Fruit fly (Drosophila melanogaster) whole organism, embryonic: Measurements from ENCODE around the gene Cog1.

Experiments
- B-H2 ChIP-seq: fragments of 200-800 bp; sonication (Bioruptor generic); optimal IDR thresholded peaks from 2 replicates; lab custom pipeline; 2018; ENCODE audit warnings: missing biosample characterization, mild to moderate bottlenecking, missing genetic modification characterization
- CG10267 ChIP-seq: fragments of 200-800 bp; sonication (Bioruptor generic); optimal IDR thresholded peaks from 2 replicates; lab custom pipeline; 2018; ENCODE audit warnings: missing biosample characterization, mild to moderate bottlenecking, missing genetic modification characterization, moderate library complexity
- CG10274 ChIP-seq: fragments of 200-800 bp; sonication (Bioruptor generic); optimal IDR thresholded peaks from 3 replicates; lab custom pipeline; 2017; ENCODE audit warnings: missing biosample characterization, mild to moderate bottlenecking, missing genetic modification characterization
- CG11695 ChIP-seq: fragments of 200-800 bp; sonication (Bioruptor generic); IDR thresholded peaks from 3 replicates; pipeline ENCODE4 v1.3.6; 2022; ENCODE audit warnings: missing biosample characterization, missing genetic modification characterization
- CG12104 ChIP-seq: fragments of 200-800 bp; sonication (Bioruptor generic); optimal IDR thresholded peaks from 3 replicates; lab custom pipeline; 2016; ENCODE audit warnings: missing biosample characterization, missing genetic modification characterization
- CG1233 ChIP-seq: fragments of 200-800 bp; sonication (Bioruptor generic); optimal IDR thresholded peaks from 4 replicates; lab custom pipeline; 2018; ENCODE audit warnings: missing biosample characterization, mild to moderate bottlenecking, missing genetic modification characterization
- CG13287 ChIP-seq: fragments of 200-800 bp; sonication (Bioruptor generic); IDR thresholded peaks from 2 replicates; pipeline ENCODE4 v1.3.6; 2022; ENCODE audit warnings: missing biosample characterization, missing genetic modification characterization; ENCODE audit not compliant: partially characterized antibody
- CG13775 ChIP-seq: fragments of 200-800 bp; sonication (Bioruptor generic); optimal IDR thresholded peaks from 3 replicates; lab custom pipeline; 2017; ENCODE audit warnings: missing biosample characterization, mild to moderate bottlenecking, missing genetic modification characterization
- CG15011 ChIP-seq: fragments of 200-800 bp; sonication (Bioruptor generic); optimal IDR thresholded peaks from 3 replicates; lab custom pipeline; 2018; ENCODE audit warnings: missing biosample characterization, mild to moderate bottlenecking, missing genetic modification characterization
- CG1529 ChIP-seq: fragments of 200-800 bp; sonication (Bioruptor generic); optimal IDR thresholded peaks from 3 replicates; lab custom pipeline; 2018; ENCODE audit warnings: missing biosample characterization, missing genetic modification characterization
- CG17385 ChIP-seq: fragments of 200-800 bp; sonication (Bioruptor generic); optimal IDR thresholded peaks from 3 replicates; lab custom pipeline; 2018; ENCODE audit warnings: missing biosample characterization, mild to moderate bottlenecking, missing genetic modification characterization
- CG17829 ChIP-seq: fragments of 200-800 bp; optimal IDR thresholded peaks from 2 replicates; lab custom pipeline; 2019; ENCODE audit warnings: missing biosample characterization, mild to moderate bottlenecking, missing genetic modification characterization, moderate library complexity
- CG18011 ChIP-seq: fragments of 200-800 bp; sonication (Bioruptor generic); optimal IDR thresholded peaks from 2 replicates; lab custom pipeline; 2017; ENCODE audit warnings: missing biosample characterization, missing genetic modification characterization, mild to moderate bottlenecking, moderate library complexity, missing genotype
- CG18476 ChIP-seq: fragments of 200-800 bp; sonication (Bioruptor generic); optimal IDR thresholded peaks from 2 replicates; lab custom pipeline; 2016; ENCODE audit warnings: missing biosample characterization, mild to moderate bottlenecking, missing genetic modification characterization
- CG4617 ChIP-seq: fragments of 200-800 bp; sonication (Bioruptor generic); optimal IDR thresholded peaks from 3 replicates; lab custom pipeline; 2016; ENCODE audit warnings: missing biosample characterization, missing genetic modification characterization, borderline replicate concordance
- CG4820 ChIP-seq: fragments of 200-800 bp; sonication (Bioruptor generic); optimal IDR thresholded peaks from 3 replicates; lab custom pipeline; 2016; ENCODE audit warnings: missing biosample characterization, missing genetic modification characterization
- CG6175 ChIP-seq: fragments of 200-800 bp; sonication (Bioruptor generic); IDR thresholded peaks from 3 replicates; pipeline ENCODE4 v1.3.6; 2022; ENCODE audit warnings: missing biosample characterization, missing genetic modification characterization
- CG6272 ChIP-seq: fragments of 200-800 bp; sonication (Bioruptor generic); IDR thresholded peaks from 2 replicates; pipeline ENCODE4 v1.3.6; 2022; ENCODE audit warnings: missing biosample characterization, missing genetic modification characterization
- CG7928 ChIP-seq: fragments of 200-800 bp; sonication (Bioruptor generic); optimal IDR thresholded peaks from 2 replicates; lab custom pipeline; 2017; ENCODE audit warnings: missing biosample characterization, mild to moderate bottlenecking, missing genetic modification characterization
- CG9932 ChIP-seq: fragments of 200-800 bp; sonication (Bioruptor generic); IDR thresholded peaks from 2 replicates; pipeline ENCODE4 v1.3.6; 2022; ENCODE audit warnings: missing biosample characterization, missing genetic modification characterization
- CHES-1-like ChIP-seq: fragments of 200-800 bp; sonication (Bioruptor generic); optimal IDR thresholded peaks from 2 replicates; lab custom pipeline; 2016; ENCODE audit warnings: missing biosample characterization, missing genetic modification characterization
- Dfd ChIP-seq, 2 experiments: fragments of >200 bp; optimal IDR thresholded peaks; 2 replicates each; lab custom pipeline; 2017; ENCODE audit warnings: missing biosample characterization in 2 of 2, missing genetic modification characterization in 2 of 2
- Dref ChIP-seq: fragments of 200-800 bp; sonication (Bioruptor generic); IDR thresholded peaks from 2 replicates; pipeline ENCODE4 v1.3.6; 2022; ENCODE audit warnings: missing biosample characterization, missing genetic modification characterization
- Elba2 ChIP-seq: fragments of 200-800 bp; sonication (Bioruptor generic); optimal IDR thresholded peaks from 3 replicates; lab custom pipeline; 2016; ENCODE audit warnings: missing biosample characterization, missing genetic modification characterization
- HLHmδ ChIP-seq: fragments of 200-800 bp; sonication (Bioruptor generic); optimal IDR thresholded peaks from 2 replicates; lab custom pipeline; 2018; ENCODE audit warnings: missing biosample characterization, mild to moderate bottlenecking, missing genetic modification characterization, moderate library complexity
- HmgD ChIP-seq: fragments of 200-800 bp; sonication (Bioruptor generic); optimal IDR thresholded peaks from 3 replicates; lab custom pipeline; 2016; ENCODE audit warnings: missing biosample characterization, missing genetic modification characterization
- Hmr ChIP-seq: fragments of 200-800 bp; sonication (Bioruptor generic); optimal IDR thresholded peaks from 3 replicates; lab custom pipeline; 2017; ENCODE audit warnings: mild to moderate bottlenecking, missing biosample characterization, missing genetic modification reagents, missing genetic modification characterization
- Hr3 ChIP-seq: fragments of 200-800 bp; sonication (Bioruptor generic); optimal IDR thresholded peaks from 3 replicates; lab custom pipeline; 2016; ENCODE audit warnings: missing biosample characterization, missing genetic modification characterization
- Hr39 ChIP-seq: fragments of >200 bp; optimal IDR thresholded peaks from 2 replicates; lab custom pipeline; 2017
- Max ChIP-seq: fragments of 200-800 bp; sonication (Bioruptor generic); optimal IDR thresholded peaks from 2 replicates; lab custom pipeline; 2016; ENCODE audit warnings: missing biosample characterization, mild to moderate bottlenecking, missing genetic modification characterization
- Opbp ChIP-seq: fragments of 200-800 bp; sonication (Bioruptor generic); IDR thresholded peaks from 3 replicates; pipeline ENCODE4 v1.3.6; 2022; ENCODE audit warnings: missing biosample characterization, missing genetic modification characterization; ENCODE audit not compliant: partially characterized antibody
- Optix ChIP-seq: fragments of 200-800 bp; sonication (Bioruptor generic); IDR thresholded peaks from 3 replicates; pipeline ENCODE4 v1.3.6; 2022; ENCODE audit warnings: missing biosample characterization, missing genetic modification characterization
- Rfx ChIP-seq: fragments of 200-800 bp; sonication (Bioruptor generic); IDR thresholded peaks from 2 replicates; pipeline ENCODE4 v1.3.6; 2022; ENCODE audit warnings: missing biosample characterization, missing genetic modification characterization
- Scr ChIP-seq: fragments of 200-800 bp; sonication (Bioruptor generic); IDR thresholded peaks from 2 replicates; pipeline ENCODE4 v1.3.6; 2022; ENCODE audit warnings: missing biosample characterization, missing genetic modification characterization; ENCODE audit not compliant: partially characterized antibody
- ab ChIP-seq: fragments of 200-800 bp; sonication (Bioruptor generic); optimal IDR thresholded peaks from 2 replicates; lab custom pipeline; 2016; ENCODE audit warnings: missing biosample characterization, missing genetic modification characterization
- ap ChIP-seq: fragments of 200-800 bp; sonication (Bioruptor generic); IDR thresholded peaks from 2 replicates; pipeline ENCODE4 v1.3.6; 2022; ENCODE audit warnings: missing biosample characterization, missing genetic modification characterization
- az2 ChIP-seq: fragments of 200-800 bp; sonication (Bioruptor generic); optimal IDR thresholded peaks from 3 replicates; lab custom pipeline; 2016; ENCODE audit warnings: missing biosample characterization, missing genetic modification characterization
- br ChIP-seq: fragments of >200 bp; optimal IDR thresholded peaks from 2 replicates; lab custom pipeline; 2017
- corto ChIP-seq: fragments of 200-800 bp; sonication (Bioruptor generic); optimal IDR thresholded peaks from 2 replicates; lab custom pipeline; 2016; ENCODE audit warnings: missing biosample characterization, mild to moderate bottlenecking, missing genetic modification characterization, moderate library complexity
- dimm ChIP-seq: fragments of 200-800 bp; sonication (Bioruptor generic); IDR thresholded peaks from 2 replicates; pipeline ENCODE4 v1.3.6; 2022; ENCODE audit warnings: missing biosample characterization, missing genetic modification characterization
- dm ChIP-seq: fragments of 200-800 bp; sonication (Bioruptor generic); optimal IDR thresholded peaks from 3 replicates; lab custom pipeline; 2016; ENCODE audit warnings: missing biosample characterization, missing genetic modification characterization
- dmrt11E ChIP-seq: fragments of 200-800 bp; sonication (Bioruptor generic); optimal IDR thresholded peaks from 3 replicates; lab custom pipeline; 2018; ENCODE audit warnings: missing biosample characterization, mild to moderate bottlenecking, missing genetic modification characterization, moderate library complexity
- ewg ChIP-seq: fragments of 200-800 bp; sonication (Bioruptor generic); optimal IDR thresholded peaks from 3 replicates; lab custom pipeline; 2017; ENCODE audit warnings: mild to moderate bottlenecking, missing biosample characterization, missing genetic modification reagents, missing genetic modification characterization
- exex ChIP-seq: fragments of 200-800 bp; sonication (Bioruptor generic); optimal IDR thresholded peaks from 4 replicates; lab custom pipeline; 2018; ENCODE audit warnings: missing biosample characterization, mild to moderate bottlenecking, missing genetic modification characterization, moderate library complexity
- odd ChIP-seq: fragments of 200-800 bp; sonication (Bioruptor generic); optimal IDR thresholded peaks from 2 replicates; lab custom pipeline; 2017; ENCODE audit warnings: missing biosample characterization, mild to moderate bottlenecking, missing genetic modification characterization
- otp ChIP-seq: fragments of 200-800 bp; sonication (Bioruptor generic); IDR thresholded peaks from 3 replicates; pipeline ENCODE4, ENCODE4 v1.3.6; 2022; ENCODE audit warnings: missing biosample characterization, missing genetic modification characterization
- ro ChIP-seq: fragments of 200-800 bp; sonication (Bioruptor generic); IDR thresholded peaks from 2 replicates; pipeline ENCODE4 v1.3.6; 2022; ENCODE audit warnings: missing biosample characterization, missing genetic modification characterization
- salm ChIP-seq: fragments of 200-800 bp; sonication (Bioruptor generic); optimal IDR thresholded peaks from 2 replicates; lab custom pipeline; 2018; ENCODE audit warnings: missing biosample characterization, mild to moderate bottlenecking, missing genetic modification characterization
- slbo ChIP-seq: fragments of 200-800 bp; sonication (Bioruptor generic); IDR thresholded peaks from 2 replicates; pipeline ENCODE4 v1.3.6; 2022; ENCODE audit warnings: missing biosample characterization, missing genetic modification characterization
- sr ChIP-seq: fragments of 200-800 bp; sonication (Bioruptor generic); IDR thresholded peaks from 3 replicates; pipeline ENCODE4 v1.3.6; 2022; ENCODE audit warnings: missing biosample characterization, missing genetic modification characterization
- tx ChIP-seq: fragments of 200-800 bp; sonication (Bioruptor generic); optimal IDR thresholded peaks from 2 replicates; lab custom pipeline; 2016; ENCODE audit warnings: missing biosample characterization, missing genetic modification characterization

Cog1 gene

dm6 chr3R:12221366-12221916 lies 2.0 kb upstream of the Cog1 start, which contains the start of gene CG4860 (continued):
- TF ChIP-seq ro (GFP tag; lab: Robert Waterston, UW), result peak; percentile 67; the same call in 1 of the 2 replicates
- TF ChIP-seq CG10274 (GFP tag; lab: Kevin White, UChicago), result peak; percentile 66
- TF ChIP-seq CG4820 (GFP tag; lab: Kevin White, UChicago), result peak; percentile 80
- TF ChIP-seq Hr3 (GFP tag; lab: Kevin White, UChicago), result peak; percentile 81
- TF ChIP-seq CG17829 (tag; lab: Kevin White, UChicago), result peak; percentile 85
- TF ChIP-seq odd (GFP tag; lab: Kevin White, UChicago), result peak; percentile 81
- TF ChIP-seq HmgD (GFP tag; lab: Kevin White, UChicago), result peak; percentile 59
- peak; percentile 63 for TF ChIP-seq CG15011
- TF ChIP-seq CG4617 (GFP tag; lab: Kevin White, UChicago), result peak; percentile 53
- TF ChIP-seq ab (GFP tag; lab: Kevin White, UChicago), result peak; percentile 73
- peak; percentile 73 for TF ChIP-seq otp (GFP tag; lab: Robert Waterston, UW)
- TF ChIP-seq CG1529 (GFP tag; lab: Kevin White, UChicago), result peak; percentile 65
- TF ChIP-seq HLHmδ, result no peak
- TF ChIP-seq Dfd (GFP tag; optimal IDR thresholded peaks at IDR 0.05; lab: Kevin White, UChicago), result no peak
- peak; percentile 80 for TF ChIP-seq CG6272 (GFP tag; lab: Robert Waterston, UW)
- peak; percentile 81 for TF ChIP-seq salm (tag; lab: Kevin White, UChicago)
- TF ChIP-seq ap (GFP tag; lab: Robert Waterston, UW), result peak; percentile 73
- TF ChIP-seq ewg (GFP tag; lab: Kevin White, UChicago), result peak; percentile 58
- TF ChIP-seq dm (GFP tag; lab: Kevin White, UChicago), result peak; percentile 65
- peak; percentile 7; the same call in 1 of the 2 replicates for TF ChIP-seq dimm (GFP tag; lab: Robert Waterston, UW)
- TF ChIP-seq CG13287, result peak; percentile 10; the same call in 1 of the 2 replicates
- peak; percentile 92 for TF ChIP-seq CG11695 (GFP tag; lab: Robert Waterston, UW)
- peak; percentile 95 for TF ChIP-seq CG9932 (GFP tag; lab: Robert Waterston, UW)
- no peak for TF ChIP-seq Scr (GFP tag; lab: Robert Waterston, UW)
- peak; percentile 39; the same call in 1 of the 2 replicates for TF ChIP-seq Dref (GFP tag; lab: Robert Waterston, UW)
- TF ChIP-seq CG18476 (GFP tag; lab: Kevin White, UChicago), result peak; percentile 77
- TF ChIP-seq Hr39 (lab: Kevin White, UChicago), result no peak
- TF ChIP-seq CHES-1-like (GFP tag; lab: Kevin White, UChicago), result peak; percentile 81
- TF ChIP-seq Max (GFP tag; lab: Kevin White, UChicago), result peak; percentile 80
- peak; percentile 80 for TF ChIP-seq B-H2 (GFP tag; lab: Kevin White, UChicago)
- peak; percentile 79 for TF ChIP-seq CG18011 (GFP tag; lab: Kevin White, UChicago)
- no peak for TF ChIP-seq dmrt11E (tag; lab: Kevin White, UChicago)
- TF ChIP-seq br (lab: Kevin White, UChicago), result no peak
- TF ChIP-seq CG6175 (GFP tag; lab: Robert Waterston, UW), result peak; percentile 83; the same call in 2 of the 3 replicates
- peak; percentile 91 for TF ChIP-seq az2 (GFP tag; lab: Kevin White, UChicago)
- TF ChIP-seq Opbp (GFP tag; lab: Robert Waterston, UW), result no peak
- no peak for TF ChIP-seq Elba2 (GFP tag; lab: Kevin White, UChicago)
- peak; percentile 53; the same call in 1 of the 3 replicates for TF ChIP-seq sr (GFP tag; lab: Robert Waterston, UW)
- peak; percentile 78 for TF ChIP-seq CG13775 (GFP tag; lab: Kevin White, UChicago)
- peak; percentile 70 for TF ChIP-seq CG10267 (tag; lab: Kevin White, UChicago)
- peak; percentile 74 for TF ChIP-seq CG1233 (GFP tag; lab: Kevin White, UChicago)
- peak; percentile 94 for TF ChIP-seq slbo (GFP tag; lab: Robert Waterston, UW)
- TF ChIP-seq exex (tag; lab: Kevin White, UChicago), result peak; percentile 56
- TF ChIP-seq tx (GFP tag; lab: Kevin White, UChicago), result peak; percentile 85
- TF ChIP-seq Hmr (GFP tag; lab: Kevin White, UChicago), result peak; percentile 93
- peak; percentile 57 for TF ChIP-seq CG7928 (GFP tag; lab: Kevin White, UChicago)
- peak; percentile 94 for TF ChIP-seq Rfx (GFP tag; lab: Robert Waterston, UW)
- TF ChIP-seq Optix, result peak; percentile 50; the same call in 2 of the 3 replicates
- peak; percentile 71 for TF ChIP-seq corto (GFP tag; lab: Kevin White, UChicago)
- TF ChIP-seq CG17385 (GFP tag; lab: Kevin White, UChicago), result peak; percentile 80
- peak; percentile 66 for TF ChIP-seq CG12104
